Worm (Caenorhabditis elegans) whole organism, L3 larva: ENCODE measurements around the gene tag-191.

Experiments used
- R02D3.7 ChIP-seq: fragments of 150-350 bp; optimal IDR thresholded peaks from 2 replicates; lab custom pipeline; 2014; ENCODE audit warnings: missing biosample characterization, missing genetic modification characterization
- elt-1 ChIP-seq: fragments of 150-350 bp; optimal IDR thresholded peaks from 2 replicates; lab custom pipeline; 2014; ENCODE audit warnings: missing biosample characterization, missing genetic modification characterization
- elt-3 ChIP-seq, 3 experiments: fragments of 150-350 bp in 1 of 3; sonication (generic microtip) in 2 of 3; optimal IDR thresholded peaks; 2 replicates in 2 of 3; 4 replicates in 1 of 3; lab custom pipeline; 2014 to 2017; ENCODE audit warnings: missing biosample characterization in 3 of 3, missing genetic modification characterization in 3 of 3
- fkh-2 ChIP-seq: fragments of 150-350 bp; optimal IDR thresholded peaks from 2 replicates; lab custom pipeline; 2014; ENCODE audit warnings: missing biosample characterization, missing genetic modification reagents, missing genetic modification characterization
- hmg-11 ChIP-seq: sonication (generic microtip); optimal IDR thresholded peaks from 2 replicates; lab custom pipeline; 2016; ENCODE audit warnings: missing genetic modification characterization, missing compliant biosample characterization
- jun-1 ChIP-seq: fragments of 150-350 bp; optimal IDR thresholded peaks from 2 replicates; lab custom pipeline; 2014; ENCODE audit warnings: missing biosample characterization, missing genetic modification reagents, missing genetic modification characterization
- nhr-25 ChIP-seq: sonication (generic microtip); optimal IDR thresholded peaks from 2 replicates; lab custom pipeline; 2017; ENCODE audit warnings: missing biosample characterization, missing genetic modification characterization
- nhr-28 ChIP-seq: fragments of 150-350 bp; optimal IDR thresholded peaks from 2 replicates; lab custom pipeline; 2014; ENCODE audit warnings: missing biosample characterization, missing genetic modification characterization
- nhr-76 ChIP-seq: fragments of 150-350 bp; sonication (generic microtip); optimal IDR thresholded peaks from 5 replicates; lab custom pipeline; 2014; ENCODE audit warnings: missing biosample characterization, missing genetic modification characterization

ce11 chrV:14545816-14546283 lies 9.7 kb upstream of the tag-191 start, which contains the start of gene rike-1:
- TF ChIP-seq nhr-76 (tag; lab: Kevin White, UChicago) = no peak
- TF ChIP-seq elt-1 (tag; lab: Kevin White, UChicago) = no peak
- TF ChIP-seq nhr-28 (tag; lab: Kevin White, UChicago) = no peak
- TF ChIP-seq elt-3 (tag; optimal IDR thresholded peaks at IDR 0.05; lab: Kevin White, UChicago) = no peak
- no peak for TF ChIP-seq jun-1
- TF ChIP-seq R02D3.7 (tag; lab: Kevin White, UChicago) = no peak
- no peak for TF ChIP-seq nhr-25 (tag; lab: Kevin White, UChicago)
- TF ChIP-seq fkh-2 (tag; lab: Kevin White, UChicago) = no peak
- no peak for TF ChIP-seq hmg-11 (tag; lab: Kevin White, UChicago)
